Worm (Caenorhabditis elegans): ENCODE results near the gene pals-21.

pals-21 gene

ce11 chrIII:1398183-1398582 is 17.7 kb upstream of the pals-21 start (continued):
- no peak for TF ChIP-seq zip-2 (tag; optimal IDR thresholded peaks at IDR 0.05)
- TF ChIP-seq nhr-28 (tag; optimal IDR thresholded peaks at IDR 0.05): peak; percentile 64

- TF ChIP-seq dmd-6 (GFP tag; IDR thresholded peaks at IDR 0.05) (peak; percentile 39; the same call in 1 of the 2 replicates), nhr-41 (GFP tag; IDR thresholded peaks at IDR 0.05) (no peak), T20F7.1 (GFP tag; optimal IDR thresholded peaks at IDR 0.05) (no peak), zag-1 (tag; optimal IDR thresholded peaks at IDR 0.05) (no peak), vab-7 (GFP tag; IDR thresholded peaks at IDR 0.05) (no peak), pha-4 (GFP tag; IDR thresholded peaks at IDR 0.05) (no peak), pha-4 (tag; optimal IDR thresholded peaks at IDR 0.05) (no peak), hlh-11 (tag; optimal IDR thresholded peaks at IDR 0.05) (peak; percentile 19), lin-39 (tag; optimal IDR thresholded peaks at IDR 0.05) (no peak), nhr-28 (tag; optimal IDR thresholded peaks at IDR 0.05) (peak; percentile 17), F26F4.8 (GFP tag; conservative IDR thresholded peaks at IDR 0.05) (no peak), F49E8.2 (tag; optimal IDR thresholded peaks at IDR 0.05; ENCODE audit: borderline replicate concordance) (no peak), nhr-11 (tag; optimal IDR thresholded peaks at IDR 0.05) (no peak), ZK337.2 (GFP tag; IDR thresholded peaks at IDR 0.05) (no peak), madf-5 (GFP tag; IDR thresholded peaks at IDR 0.05) (no peak), daf-16 (GFP tag; optimal IDR thresholded peaks at IDR 0.05) (no peak), daf-16 (tag; optimal IDR thresholded peaks at IDR 0.05) (peak; percentile 28), zfp-3 (GFP tag; conservative IDR thresholded peaks at IDR 0.05) (no peak), nhr-42 (GFP tag; IDR thresholded peaks at IDR 0.05) (no peak), zip-11 (GFP tag; IDR thresholded peaks at IDR 0.05) (no peak), jun-1 (tag; optimal IDR thresholded peaks at IDR 0.05) (no peak), pqm-1 (tag; optimal IDR thresholded peaks at IDR 0.05) (peak; percentile 64)
Measured at ce11 chrIII:1395355-1395754, 14.9 kb upstream of the pals-21 start.

ce11 chrIII:1392763-1393162 is 12.3 kb upstream of the pals-21 start:
- TF ChIP-seq lin-1 (GFP tag; IDR thresholded peaks at IDR 0.05): 0 out of 2 replicates have a peak, but pooled peaks have one; percentile 44
- TF ChIP-seq nhr-42 (GFP tag; IDR thresholded peaks at IDR 0.05): no peak
- no peak for TF ChIP-seq ztf-11 (tag; optimal IDR thresholded peaks at IDR 0.05)
- no peak for TF ChIP-seq hlh-30 (tag; optimal IDR thresholded peaks at IDR 0.05; ENCODE audit: insufficient read depth)
- no peak for TF ChIP-seq jun-1 (tag; optimal IDR thresholded peaks at IDR 0.05)
- no peak for TF ChIP-seq snpc-1.2 (GFP tag; IDR thresholded peaks at IDR 0.05)
- TF ChIP-seq daf-19 (GFP tag; conservative IDR thresholded peaks at IDR 0.05): no peak
- no peak for TF ChIP-seq T26A8.4 (GFP tag; IDR thresholded peaks at IDR 0.05)
- no peak for TF ChIP-seq ces-1 (GFP tag; optimal IDR thresholded peaks at IDR 0.05)
- TF ChIP-seq nhr-25 (tag; optimal IDR thresholded peaks at IDR 0.05; ENCODE audit: borderline replicate concordance, insufficient read depth): no peak
- TF ChIP-seq fos-1 (tag; optimal IDR thresholded peaks at IDR 0.05): no peak
- no peak for TF ChIP-seq nhr-111 (GFP tag; optimal IDR thresholded peaks at IDR 0.05)
- no peak for TF ChIP-seq attf-4 (tag; optimal IDR thresholded peaks at IDR 0.05)
- TF ChIP-seq Y105C5A.15 (GFP tag; IDR thresholded peaks at IDR 0.05): no peak
- TF ChIP-seq ceh-62 (tag; optimal IDR thresholded peaks at IDR 0.05): no peak
- no peak for TF ChIP-seq F26F4.8 (GFP tag; conservative IDR thresholded peaks at IDR 0.05)
- TF ChIP-seq F37D6.2 (tag; optimal IDR thresholded peaks at IDR 0.05): no peak
- TF ChIP-seq ceh-20 (GFP tag; IDR thresholded peaks at IDR 0.05): no peak
- TF ChIP-seq hmg-1.1 (GFP tag; IDR thresholded peaks at IDR 0.05): no peak
- no peak for TF ChIP-seq daf-12 (tag; optimal IDR thresholded peaks at IDR 0.05)
- TF ChIP-seq ctbp-1 (GFP tag; IDR thresholded peaks at IDR 0.05): no peak
- no peak for TF ChIP-seq fkh-10 (GFP tag; optimal IDR thresholded peaks at IDR 0.05)
- TF ChIP-seq lin-13 (GFP tag; optimal IDR thresholded peaks at IDR 0.05): no peak
- no peak for TF ChIP-seq saeg-2 (GFP tag; IDR thresholded peaks at IDR 0.05)
- no peak for TF ChIP-seq Y75B8A.6 (GFP tag; IDR thresholded peaks at IDR 0.05)
- TF ChIP-seq dmd-8 (GFP tag; IDR thresholded peaks at IDR 0.05): no peak
- peak; percentile 42; the same call in 1 of the 2 replicates for TF ChIP-seq tra-1 (GFP tag; IDR thresholded peaks at IDR 0.05)
- no peak for TF ChIP-seq rbr-2 (tag; optimal IDR thresholded peaks at IDR 0.05)
- TF ChIP-seq lin-39 (tag; optimal IDR thresholded peaks at IDR 0.05): no peak
- TF ChIP-seq mxl-3 (GFP tag; optimal IDR thresholded peaks at IDR 0.05): no peak
- no peak for TF ChIP-seq aha-1 (tag)

Measured in whole organism, L4 larva.